Worm (Caenorhabditis elegans) whole organism, midembryonic: ENCODE results near the gene C08F8.2.

Experiments used
- T22C8.4 ChIP-seq: fragments of 200-800 bp; sonication (Bioruptor generic); IDR thresholded peaks from 2 replicates; pipeline ENCODE4 v1.3.6; 2022; ENCODE audit warnings: missing genetic modification characterization, missing compliant biosample characterization
- flt-1 ChIP-seq: fragments of 200-800 bp; sonication (Bioruptor generic); IDR thresholded peaks from 2 replicates; pipeline ENCODE4 v1.3.6; 2022; ENCODE audit warnings: missing genetic modification characterization, missing compliant biosample characterization
- ref-1 ChIP-seq: fragments of 200-800 bp; sonication (Bioruptor generic); conservative IDR thresholded peaks from 2 replicates; pipeline ENCODE4 v1.3.6; 2022; ENCODE audit warnings: missing genetic modification reagents, missing genetic modification characterization, missing compliant biosample characterization
- ztf-23 ChIP-seq: fragments of 200-800 bp; sonication (Bioruptor generic); IDR thresholded peaks from 2 replicates; pipeline ENCODE4 v1.3.6; 2022; ENCODE audit warnings: missing genetic modification reagents, missing genetic modification characterization, missing compliant biosample characterization

ce11 chrIV:11143228-11143444, 7.7 kb upstream of the C08F8.2 start, which contains the start of gene F01G4.4:
- TF ChIP-seq ref-1 (no peak), flt-1 (GFP tag; lab: Robert Waterston, UW) (no peak), ztf-23 (GFP tag; lab: Robert Waterston, UW) (no peak), T22C8.4 (GFP tag; lab: Robert Waterston, UW) (no peak)
